Fruit fly (Drosophila melanogaster) whole organism, embryonic: ENCODE data around the gene CG10874.

Source experiments
- CG10147 ChIP-seq: fragments of 200-800 bp; sonication (Bioruptor generic); optimal IDR thresholded peaks from 2 replicates; lab custom pipeline; 2019; ENCODE audit warnings: missing biosample characterization, mild to moderate bottlenecking, missing genetic modification characterization, moderate library complexity
- CG15073 ChIP-seq: fragments of 200-800 bp; sonication (Bioruptor generic); optimal IDR thresholded peaks from 2 replicates; lab custom pipeline; 2016; ENCODE audit warnings: missing biosample characterization, missing genetic modification characterization
- CG16815 ChIP-seq: fragments of 200-800 bp; sonication (Bioruptor generic); optimal IDR thresholded peaks from 3 replicates; lab custom pipeline; 2017; ENCODE audit warnings: missing biosample characterization, mild to moderate bottlenecking, missing genetic modification characterization
- CG18476 ChIP-seq: fragments of 200-800 bp; sonication (Bioruptor generic); optimal IDR thresholded peaks from 2 replicates; lab custom pipeline; 2016; ENCODE audit warnings: missing biosample characterization, mild to moderate bottlenecking, missing genetic modification characterization
- CG18599 ChIP-seq: fragments of 200-800 bp; sonication (Bioruptor generic); optimal IDR thresholded peaks from 3 replicates; lab custom pipeline; 2017; ENCODE audit warnings: missing biosample characterization, missing genetic modification characterization, mild to moderate bottlenecking, moderate library complexity, missing genetic modification reagents
- CG2129 ChIP-seq: fragments of 200-800 bp; sonication (Bioruptor generic); IDR thresholded peaks from 2 replicates; pipeline ENCODE4 v1.3.6; 2022; ENCODE audit warnings: missing biosample characterization, missing genetic modification characterization; ENCODE audit not compliant: partially characterized antibody
- CG33557 ChIP-seq: fragments of 200-800 bp; sonication (Bioruptor generic); optimal IDR thresholded peaks from 2 replicates; lab custom pipeline; 2019; ENCODE audit warnings: missing biosample characterization, mild to moderate bottlenecking, missing genetic modification characterization, moderate library complexity
- CG34224 ChIP-seq: fragments of 200-800 bp; sonication (Bioruptor generic); IDR thresholded peaks from 3 replicates; pipeline ENCODE4 v1.3.6; 2022; ENCODE audit warnings: missing biosample characterization, missing genetic modification characterization; ENCODE audit not compliant: partially characterized antibody
- CG43689 ChIP-seq: fragments of 200-800 bp; sonication (Bioruptor generic); IDR thresholded peaks from 2 replicates; pipeline ENCODE4 v1.3.6; 2022; ENCODE audit warnings: missing biosample characterization, missing genetic modification characterization
- CG5180 ChIP-seq: fragments of 200-800 bp; sonication (Bioruptor generic); optimal IDR thresholded peaks from 3 replicates; lab custom pipeline; 2017; ENCODE audit warnings: missing biosample characterization, missing genetic modification characterization, mild to moderate bottlenecking, moderate library complexity, missing genetic modification reagents
- CG5953 ChIP-seq: fragments of 200-800 bp; sonication (Bioruptor generic); IDR thresholded peaks from 2 replicates; pipeline ENCODE4 v1.3.6; 2022; ENCODE audit warnings: missing biosample characterization, missing genetic modification characterization
- CG7745 ChIP-seq: fragments of 200-800 bp; sonication (Bioruptor generic); optimal IDR thresholded peaks from 2 replicates; lab custom pipeline; 2018; ENCODE audit warnings: missing biosample characterization, mild to moderate bottlenecking, missing genetic modification characterization, moderate library complexity
- CG8281 ChIP-seq: fragments of 200-800 bp; sonication (Bioruptor generic); optimal IDR thresholded peaks from 2 replicates; lab custom pipeline; 2018; ENCODE audit warnings: missing biosample characterization, mild to moderate bottlenecking, missing genetic modification characterization, moderate library complexity
- CG9437 ChIP-seq: fragments of 200-800 bp; sonication (Bioruptor generic); optimal IDR thresholded peaks from 2 replicates; lab custom pipeline; 2018; ENCODE audit warnings: missing biosample characterization, mild to moderate bottlenecking, missing genetic modification characterization
- CG9932 ChIP-seq: fragments of 200-800 bp; sonication (Bioruptor generic); IDR thresholded peaks from 2 replicates; pipeline ENCODE4 v1.3.6; 2022; ENCODE audit warnings: missing biosample characterization, missing genetic modification characterization
- Chrac-16 ChIP-seq: fragments of 200-800 bp; sonication (Bioruptor generic); optimal IDR thresholded peaks from 3 replicates; lab custom pipeline; 2016; ENCODE audit warnings: missing biosample characterization, missing genetic modification characterization
- E2f1 ChIP-seq: fragments of 200-800 bp; sonication (Bioruptor generic); IDR thresholded peaks from 2 replicates; pipeline ENCODE4 v1.3.6; 2022; ENCODE audit warnings: missing biosample characterization, missing genetic modification characterization
- Ets65A ChIP-seq: fragments of 200-800 bp; sonication (Bioruptor generic); peaks from one replicate; lab custom pipeline; 2016; ENCODE audit warnings: missing biosample characterization, missing genetic modification characterization
- Fer1 ChIP-seq: fragments of 200-800 bp; sonication (Bioruptor generic); optimal IDR thresholded peaks from 2 replicates; lab custom pipeline; 2017; ENCODE audit warnings: missing biosample characterization, mild to moderate bottlenecking, missing genetic modification characterization
- Fer3 ChIP-seq: fragments of 200-800 bp; sonication (Bioruptor generic); optimal IDR thresholded peaks from 2 replicates; lab custom pipeline; 2018; ENCODE audit warnings: missing biosample characterization, mild to moderate bottlenecking, missing genetic modification characterization, moderate library complexity
- Gug ChIP-seq: fragments of 200-800 bp; sonication (Bioruptor generic); IDR thresholded peaks from 4 replicates; pipeline ENCODE4 v1.3.6; 2022; ENCODE audit warnings: missing biosample characterization, missing genetic modification characterization
- HLH4C ChIP-seq: fragments of 200-800 bp; sonication (Bioruptor generic); IDR thresholded peaks from 3 replicates; pipeline ENCODE4 v1.3.6; 2022; ENCODE audit warnings: missing biosample characterization, missing genetic modification characterization; ENCODE audit not compliant: partially characterized antibody
- Hr51 ChIP-seq, 2 experiments: fragments of 200-800 bp; sonication (Bioruptor generic); optimal IDR thresholded peaks; 2 replicates in 1 of 2; 3 replicates in 1 of 2; lab custom pipeline; 2016 to 2018; ENCODE audit warnings: missing biosample characterization in 2 of 2, missing genetic modification characterization in 2 of 2, mild to moderate bottlenecking in 1 of 2, moderate library complexity in 1 of 2
- Lim3 ChIP-seq: fragments of 200-800 bp; sonication (Bioruptor generic); IDR thresholded peaks from 2 replicates; pipeline ENCODE4 v1.3.6; 2022; ENCODE audit warnings: missing biosample characterization, missing genetic modification characterization
- Med ChIP-seq: fragments of 200-800 bp; sonication (Bioruptor generic); peaks from one replicate; lab custom pipeline; 2016; ENCODE audit warnings: missing biosample characterization, missing genetic modification characterization, mild to moderate bottlenecking, inconsistent platforms, moderate library complexity
- Nf-YB ChIP-seq: fragments of 200-800 bp; sonication (Bioruptor generic); optimal IDR thresholded peaks from 3 replicates; lab custom pipeline; 2019; ENCODE audit warnings: missing biosample characterization, mild to moderate bottlenecking, missing genetic modification characterization, moderate library complexity
- Pdp1 ChIP-seq, 2 experiments: fragments of 200-800 bp; sonication (Bioruptor generic); optimal IDR thresholded peaks; 3 replicates each; lab custom pipeline; 2016; ENCODE audit warnings: missing biosample characterization in 2 of 2, missing genetic modification characterization in 2 of 2, mild to moderate bottlenecking in 1 of 2, moderate library complexity in 1 of 2
- Side ChIP-seq: fragments of 200-800 bp; sonication (Bioruptor generic); optimal IDR thresholded peaks from 2 replicates; lab custom pipeline; 2016; ENCODE audit warnings: missing biosample characterization, missing genetic modification characterization
- TFAM ChIP-seq: fragments of 200-800 bp; sonication (Bioruptor generic); optimal IDR thresholded peaks from 2 replicates; lab custom pipeline; 2017; ENCODE audit warnings: missing biosample characterization, missing genetic modification characterization, inconsistent platforms
- ab ChIP-seq: fragments of 200-800 bp; sonication (Bioruptor generic); optimal IDR thresholded peaks from 2 replicates; lab custom pipeline; 2016; ENCODE audit warnings: missing biosample characterization, missing genetic modification characterization
- ato ChIP-seq: fragments of 200-800 bp; sonication (Bioruptor generic); IDR thresholded peaks from 2 replicates; pipeline ENCODE4 v1.3.6; 2022; ENCODE audit warnings: missing biosample characterization, missing genetic modification characterization; ENCODE audit not compliant: partially characterized antibody
- caup ChIP-seq: fragments of 200-800 bp; sonication (Bioruptor generic); optimal IDR thresholded peaks from 3 replicates; lab custom pipeline; 2017; ENCODE audit warnings: missing biosample characterization, mild to moderate bottlenecking, missing genetic modification characterization, moderate library complexity; ENCODE audit not compliant: severe bottlenecking
- eve ChIP-seq, 2 experiments: fragments of >200 bp; optimal IDR thresholded peaks; 2 replicates each; lab custom pipeline; 2017; ENCODE audit warnings: missing biosample characterization in 2 of 2, missing genetic modification characterization in 2 of 2
- fd102C ChIP-seq: fragments of 200-800 bp; sonication (Bioruptor generic); optimal IDR thresholded peaks from 2 replicates; lab custom pipeline; 2018; ENCODE audit warnings: missing biosample characterization, mild to moderate bottlenecking, missing genetic modification characterization, moderate library complexity
- gcm ChIP-seq: fragments of 200-800 bp; sonication (Bioruptor generic); optimal IDR thresholded peaks from 2 replicates; lab custom pipeline; 2019; ENCODE audit warnings: missing biosample characterization, mild to moderate bottlenecking, missing genetic modification characterization, moderate library complexity
- gfzf ChIP-seq: fragments of 200-800 bp; sonication (Bioruptor generic); optimal IDR thresholded peaks from 2 replicates; lab custom pipeline; 2016; ENCODE audit warnings: missing biosample characterization, mild to moderate bottlenecking, missing genetic modification characterization, moderate library complexity
- h ChIP-seq: fragments of >200 bp; optimal IDR thresholded peaks from 2 replicates; lab custom pipeline; 2017
- jumu ChIP-seq: fragments of 200-800 bp; sonication (Bioruptor generic); optimal IDR thresholded peaks from 3 replicates; lab custom pipeline; 2016; ENCODE audit warnings: missing biosample characterization, missing genetic modification characterization
- oc ChIP-seq: fragments of 200-800 bp; sonication (Bioruptor generic); optimal IDR thresholded peaks from 2 replicates; lab custom pipeline; 2018; ENCODE audit warnings: missing biosample characterization, mild to moderate bottlenecking, missing genetic modification characterization, moderate library complexity
- odd ChIP-seq: fragments of 200-800 bp; sonication (Bioruptor generic); optimal IDR thresholded peaks from 2 replicates; lab custom pipeline; 2017; ENCODE audit warnings: missing biosample characterization, mild to moderate bottlenecking, missing genetic modification characterization
- onecut ChIP-seq: fragments of 200-800 bp; sonication (Bioruptor generic); IDR thresholded peaks from 2 replicates; pipeline ENCODE4 v1.3.6; 2022; ENCODE audit warnings: missing biosample characterization, missing genetic modification characterization
- pum ChIP-seq: fragments of 200-800 bp; sonication (Bioruptor generic); optimal IDR thresholded peaks from 2 replicates; lab custom pipeline; 2016; ENCODE audit warnings: missing biosample characterization, missing genetic modification characterization
- schlank ChIP-seq: fragments of 200-800 bp; sonication (Bioruptor generic); optimal IDR thresholded peaks from 2 replicates; lab custom pipeline; 2018; ENCODE audit warnings: missing biosample characterization, mild to moderate bottlenecking, missing genetic modification characterization
- shn ChIP-seq: fragments of 200-800 bp; sonication (Bioruptor generic); optimal IDR thresholded peaks from 3 replicates; lab custom pipeline; 2016; ENCODE audit warnings: missing biosample characterization, missing genetic modification characterization
- sna ChIP-seq: fragments of 200-800 bp; sonication (Bioruptor generic); IDR thresholded peaks from 2 replicates; pipeline ENCODE4 v1.3.6; 2022; ENCODE audit warnings: missing biosample characterization, missing genetic modification characterization; ENCODE audit not compliant: partially characterized antibody
- tio ChIP-seq: fragments of 200-800 bp; sonication (Bioruptor generic); optimal IDR thresholded peaks from 2 replicates; lab custom pipeline; 2017; ENCODE audit warnings: missing biosample characterization, missing genetic modification characterization, inconsistent platforms
- wek ChIP-seq: fragments of 200-800 bp; sonication (Bioruptor generic); optimal IDR thresholded peaks from 3 replicates; lab custom pipeline; 2018; ENCODE audit warnings: missing biosample characterization, mild to moderate bottlenecking, missing genetic modification characterization, moderate library complexity
- wor ChIP-seq: fragments of 200-800 bp; sonication (Bioruptor generic); IDR thresholded peaks from 2 replicates; pipeline ENCODE4 v1.3.6; 2022; ENCODE audit warnings: missing biosample characterization, missing genetic modification characterization
- zfh2 ChIP-seq: fragments of 200-800 bp; sonication (Bioruptor generic); optimal IDR thresholded peaks from 2 replicates; lab custom pipeline; 2016; ENCODE audit warnings: missing biosample characterization, missing genetic modification characterization

Gene CG10874

dm6 chr2L:2182735-2183340, 9.3 kb downstream of the CG10874 start (continued):
- TF ChIP-seq CG15073 (GFP tag; lab: Kevin White, UChicago) (no peak), Nf-YB (peak; percentile 45), wek (GFP tag; lab: Kevin White, UChicago) (no peak), eve (GFP tag; optimal IDR thresholded peaks at IDR 0.05; lab: Kevin White, UChicago) (peak in 1 of 2 experiments; percentile 59), CG43689 (no peak), tio (GFP tag; lab: Kevin White, UChicago) (peak; percentile 32), caup (GFP tag; lab: Kevin White, UChicago) (no peak), Med (GFP tag; lab: Kevin White, UChicago) (peak; percentile 85), HLH4C (GFP tag; lab: Robert Waterston, UW) (no peak), CG34224 (GFP tag; lab: Robert Waterston, UW) (no peak), wor (no peak), Fer1 (no peak), Chrac-16 (GFP tag; lab: Kevin White, UChicago) (peak; percentile 79), TFAM (GFP tag; lab: Kevin White, UChicago) (peak; percentile 23), gcm (GFP tag; lab: Kevin White, UChicago) (peak; percentile 75), CG33557 (GFP tag; lab: Kevin White, UChicago) (peak; percentile 91), CG5180 (GFP tag; lab: Kevin White, UChicago) (no peak), Fer3 (tag; lab: Kevin White, UChicago) (no peak), CG16815 (peak; percentile 92), CG18599 (peak; percentile 5), CG9932 (no peak), CG2129 (GFP tag; lab: Robert Waterston, UW) (no peak), ab (GFP tag; lab: Kevin White, UChicago) (no peak), h (no peak), CG18476 (peak; percentile 12), CG5953 (GFP tag; lab: Robert Waterston, UW) (no peak), oc (no peak), pum (GFP tag; lab: Kevin White, UChicago) (peak; percentile 63), CG9437 (GFP tag; lab: Kevin White, UChicago) (no peak), Hr51 (GFP tag; optimal IDR thresholded peaks at IDR 0.05; lab: Kevin White, UChicago) (peak in 1 of 2 experiments; percentile 56), gfzf (GFP tag; lab: Kevin White, UChicago) (no peak), Gug (GFP tag; lab: Robert Waterston, UW) (peak; percentile 63; the same call in 2 of the 4 replicates), Lim3 (GFP tag; lab: Robert Waterston, UW) (no peak), Side (peak; percentile 73), shn (GFP tag; lab: Kevin White, UChicago) (peak; percentile 39), zfh2 (GFP tag; lab: Kevin White, UChicago) (no peak), E2f1 (GFP tag; lab: Robert Waterston, UW) (peak; percentile 28; the same call in 1 of the 2 replicates), fd102C (GFP tag; lab: Kevin White, UChicago) (peak; percentile 82), onecut (peak; percentile 63), Pdp1 (GFP tag; optimal IDR thresholded peaks at IDR 0.05; lab: Kevin White, UChicago) (peak; percentile 45 to 49), CG8281 (tag; lab: Kevin White, UChicago) (no peak), CG7745 (tag; lab: Kevin White, UChicago) (peak; percentile 59), CG10147 (GFP tag; lab: Kevin White, UChicago) (no peak), jumu (GFP tag; lab: Kevin White, UChicago) (peak; percentile 75), ato (GFP tag; lab: Robert Waterston, UW) (no peak), sna (no peak), odd (GFP tag; lab: Kevin White, UChicago) (no peak), schlank (no peak), Ets65A (peak; percentile 95)
